Fruit fly (Drosophila melanogaster) whole organism, adult: ENCODE measurements around the gene U4-U6-60K.
A peak's percentile ranks its signal among the peaks of the same experiment; 100 is the strongest.

Experiments used
- CG5204 ChIP-seq: fragments of 200-800 bp; sonication (Bioruptor generic); optimal IDR thresholded peaks from 2 replicates; lab custom pipeline; 2016; ENCODE audit warnings: missing biosample characterization, missing genetic modification characterization
- cic ChIP-seq: fragments of 200-800 bp; sonication (Bioruptor generic); optimal IDR thresholded peaks from 2 replicates; lab custom pipeline; 2017; ENCODE audit warnings: missing biosample characterization, mild to moderate bottlenecking, missing genetic modification characterization, moderate library complexity
- kay ChIP-seq: fragments of 200-800 bp; sonication (Bioruptor generic); peaks from one replicate; lab custom pipeline; 2016; ENCODE audit warnings: missing biosample characterization, missing genetic modification characterization, borderline replicate concordance
- ovo ChIP-seq: fragments of 200-800 bp; sonication (Bioruptor generic); optimal IDR thresholded peaks from 2 replicates; lab custom pipeline; 2016; ENCODE audit warnings: missing biosample characterization, missing genetic modification characterization
- tj ChIP-seq: fragments of 200-800 bp; sonication (Bioruptor generic); optimal IDR thresholded peaks from 3 replicates; lab custom pipeline; 2017; ENCODE audit warnings: missing biosample characterization, mild to moderate bottlenecking, missing genetic modification characterization, moderate library complexity

- peak; percentile 71 for TF ChIP-seq kay (GFP tag; lab: Kevin White, UChicago)
- no peak for TF ChIP-seq ovo
- TF ChIP-seq CG5204 (GFP tag; lab: Kevin White, UChicago), result no peak
- TF ChIP-seq tj, result no peak
- no peak for TF ChIP-seq cic (GFP tag; lab: Kevin White, UChicago)
Measured at dm6 chr3L:17534396-17534795, 20.7 kb upstream of the U4-U6-60K start.
